Worm (Caenorhabditis elegans) whole organism, late embryonic: ENCODE data around the gene ensh-1.

Source experiments
- K02D7.2 ChIP-seq: sonication (generic microtip); optimal IDR thresholded peaks from 2 replicates; lab custom pipeline; 2017; ENCODE audit warnings: mild to moderate bottlenecking, missing genetic modification characterization, missing compliant biosample characterization
- T23F11.4 ChIP-seq: fragments of 200-800 bp; sonication (Bioruptor generic); optimal IDR thresholded peaks from 2 replicates; lab custom pipeline; 2018; ENCODE audit warnings: mild to moderate bottlenecking, missing genetic modification characterization, missing compliant biosample characterization
- Y22D7AL.16 ChIP-seq: sonication (generic microtip); optimal IDR thresholded peaks from 2 replicates; lab custom pipeline; 2016; ENCODE audit warnings: missing genetic modification characterization, missing compliant biosample characterization
- ahr-1 ChIP-seq: sonication (generic microtip); optimal IDR thresholded peaks from 2 replicates; lab custom pipeline; 2016; ENCODE audit warnings: missing genetic modification characterization, missing compliant biosample characterization
- ceh-14 ChIP-seq: sonication (generic microtip); optimal IDR thresholded peaks from 2 replicates; lab custom pipeline; 2016; ENCODE audit warnings: missing genotype, missing genetic modification characterization, missing compliant biosample characterization
- ceh-18 ChIP-seq: sonication (generic microtip); optimal IDR thresholded peaks from 2 replicates; lab custom pipeline; 2016; ENCODE audit warnings: missing genetic modification characterization, missing compliant biosample characterization
- ceh-2 ChIP-seq: sonication (generic microtip); optimal IDR thresholded peaks from 2 replicates; lab custom pipeline; 2016; ENCODE audit warnings: missing genotype, missing genetic modification characterization, missing compliant biosample characterization
- ceh-22 ChIP-seq: sonication (generic microtip); optimal IDR thresholded peaks from 2 replicates; lab custom pipeline; 2017; ENCODE audit warnings: missing biosample characterization, missing genetic modification characterization
- ceh-34 ChIP-seq: sonication (generic microtip); optimal IDR thresholded peaks from 2 replicates; lab custom pipeline; 2016; ENCODE audit warnings: mild to moderate bottlenecking, missing genetic modification characterization, missing compliant biosample characterization
- ceh-48 ChIP-seq: sonication (generic microtip); optimal IDR thresholded peaks from 2 replicates; lab custom pipeline; 2016; ENCODE audit warnings: missing genetic modification characterization, inconsistent platforms, missing compliant biosample characterization
- che-1 ChIP-seq: sonication (generic microtip); optimal IDR thresholded peaks from 2 replicates; lab custom pipeline; 2016; ENCODE audit warnings: mild to moderate bottlenecking, missing genetic modification characterization, missing compliant biosample characterization
- dmd-4 ChIP-seq: sonication (generic microtip); optimal IDR thresholded peaks from 2 replicates; lab custom pipeline; 2016; ENCODE audit warnings: borderline replicate concordance, missing genetic modification characterization, missing compliant biosample characterization
- dve-1 ChIP-seq: sonication (generic microtip); optimal IDR thresholded peaks from 2 replicates; lab custom pipeline; 2017; ENCODE audit warnings: antibody characterized with exemption, mild to moderate bottlenecking, missing genetic modification characterization, missing compliant biosample characterization
- elt-2 ChIP-seq: sonication (generic microtip); optimal IDR thresholded peaks from 2 replicates; lab custom pipeline; 2016; ENCODE audit warnings: missing genetic modification reagents, missing genetic modification characterization, missing compliant biosample characterization
- eyg-1 ChIP-seq: sonication (generic microtip); optimal IDR thresholded peaks from 2 replicates; lab custom pipeline; 2016; ENCODE audit warnings: missing genotype, missing genetic modification characterization, missing compliant biosample characterization
- gmeb-2 ChIP-seq: sonication (generic microtip); optimal IDR thresholded peaks from 2 replicates; lab custom pipeline; 2016; ENCODE audit warnings: missing genetic modification characterization, inconsistent platforms, missing compliant biosample characterization
- hlh-15 ChIP-seq: sonication (generic microtip); optimal IDR thresholded peaks from 2 replicates; lab custom pipeline; 2016; ENCODE audit warnings: missing genetic modification characterization, missing compliant biosample characterization
- hlh-8 ChIP-seq: sonication (generic microtip); optimal IDR thresholded peaks from 2 replicates; lab custom pipeline; 2016; ENCODE audit warnings: missing genotype, missing genetic modification characterization, missing compliant biosample characterization
- lim-6 ChIP-seq: sonication (generic microtip); optimal IDR thresholded peaks from 2 replicates; lab custom pipeline; 2016; ENCODE audit warnings: missing genetic modification characterization, missing compliant biosample characterization
- mec-3 ChIP-seq: sonication (generic microtip); optimal IDR thresholded peaks from 2 replicates; lab custom pipeline; 2016; ENCODE audit warnings: borderline replicate concordance, missing genetic modification characterization, missing compliant biosample characterization
- nhr-232 ChIP-seq: sonication (generic microtip); optimal IDR thresholded peaks from 2 replicates; lab custom pipeline; 2016; ENCODE audit warnings: missing genetic modification characterization, missing compliant biosample characterization
- odd-2 ChIP-seq: sonication (generic microtip); optimal IDR thresholded peaks from 2 replicates; lab custom pipeline; 2017; ENCODE audit warnings: antibody characterized with exemption, mild to moderate bottlenecking, missing genetic modification characterization, missing compliant biosample characterization
- pha-2 ChIP-seq: sonication (generic microtip); optimal IDR thresholded peaks from 2 replicates; lab custom pipeline; 2017; ENCODE audit warnings: mild to moderate bottlenecking, missing genetic modification characterization, missing compliant biosample characterization
- pha-4 ChIP-seq: fragments of 150-350 bp; optimal IDR thresholded peaks from 2 replicates; lab custom pipeline; 2018; ENCODE audit warnings: missing biosample characterization, missing genetic modification reagents, missing genetic modification characterization
- pqm-1 ChIP-seq: sonication (generic microtip); optimal IDR thresholded peaks from 2 replicates; lab custom pipeline; 2016; ENCODE audit warnings: missing genetic modification characterization, missing compliant biosample characterization
- pros-1 ChIP-seq: fragments of 150-350 bp; optimal IDR thresholded peaks from 2 replicates; lab custom pipeline; 2014; ENCODE audit warnings: missing biosample characterization, missing genetic modification reagents, missing genetic modification characterization
- ref-2 ChIP-seq: sonication (generic microtip); optimal IDR thresholded peaks from 2 replicates; lab custom pipeline; 2016; ENCODE audit warnings: missing genetic modification characterization, missing compliant biosample characterization
- sdc-2 ChIP-seq: sonication (generic microtip); optimal IDR thresholded peaks from 2 replicates; lab custom pipeline; 2016; ENCODE audit warnings: missing genotype, missing genetic modification characterization, missing compliant biosample characterization
- sox-2 ChIP-seq: fragments of 200-800 bp; sonication (Bioruptor generic); IDR thresholded peaks from 2 replicates; pipeline ENCODE4 v1.3.6; 2022; ENCODE audit warnings: missing genetic modification reagents, missing genetic modification characterization, missing compliant biosample characterization
- sox-4 ChIP-seq: sonication (generic microtip); optimal IDR thresholded peaks from 2 replicates; lab custom pipeline; 2017; ENCODE audit warnings: mild to moderate bottlenecking, missing genetic modification characterization, inconsistent platforms, missing compliant biosample characterization
- tbx-7 ChIP-seq: sonication (generic microtip); optimal IDR thresholded peaks from 2 replicates; lab custom pipeline; 2016; ENCODE audit warnings: missing genotype, missing genetic modification characterization, missing compliant biosample characterization
- ttx-3 ChIP-seq: sonication (generic microtip); optimal IDR thresholded peaks from 2 replicates; lab custom pipeline; 2016; ENCODE audit warnings: missing genetic modification reagents, missing genetic modification characterization, missing compliant biosample characterization
- unc-3 ChIP-seq, 2 experiments: fragments of 200-800 bp in 1 of 2; sonication (Bioruptor generic) in 1 of 2; sonication (generic microtip) in 1 of 2; conservative IDR thresholded peaks in 1 of 2; optimal IDR thresholded peaks in 1 of 2; 2 replicates each; pipeline versions ENCODE4 v1.3.6 to Lab custom; 2016 to 2022; ENCODE audit warnings: missing compliant biosample characterization in 2 of 2, missing genetic modification characterization in 2 of 2, missing genetic modification reagents in 1 of 2
- unc-55 ChIP-seq: sonication (generic microtip); optimal IDR thresholded peaks from 2 replicates; lab custom pipeline; 2017; ENCODE audit warnings: missing biosample characterization, missing genetic modification reagents, missing genetic modification characterization
- zip-5 ChIP-seq: sonication (generic microtip); optimal IDR thresholded peaks from 2 replicates; lab custom pipeline; 2016; ENCODE audit warnings: missing genetic modification characterization, missing compliant biosample characterization

The ensh-1 gene

ce11 chrX:8929688-8930087 is 24.5 kb downstream of the ensh-1 start:
- TF ChIP-seq K02D7.2 (tag; lab: Kevin White, UChicago) (no peak), T23F11.4 (GFP tag; lab: Kevin White, UChicago) (no peak), mec-3 (tag; lab: Kevin White, UChicago) (no peak), hlh-8 (tag; lab: Kevin White, UChicago) (no peak), ttx-3 (tag; lab: Kevin White, UChicago) (no peak), odd-2 (no peak), ceh-22 (tag; lab: Kevin White, UChicago) (no peak), ceh-2 (tag; lab: Kevin White, UChicago) (no peak), eyg-1 (tag; lab: Kevin White, UChicago) (no peak), ceh-48 (no peak)
- TF ChIP-seq, all 69 proteins: peak for 0

- TF ChIP-seq gmeb-2 (tag; lab: Kevin White, UChicago) (no peak), eyg-1 (tag; lab: Kevin White, UChicago) (no peak), nhr-232 (tag; lab: Kevin White, UChicago) (no peak), pqm-1 (tag; lab: Kevin White, UChicago) (no peak), sox-4 (tag; lab: Kevin White, UChicago) (no peak), T23F11.4 (GFP tag; lab: Kevin White, UChicago) (no peak), mec-3 (tag; lab: Kevin White, UChicago) (no peak), Y22D7AL.16 (no peak), ahr-1 (no peak), dmd-4 (tag; lab: Kevin White, UChicago) (no peak), unc-55 (GFP tag; lab: Kevin White, UChicago) (no peak), ceh-18 (tag; lab: Kevin White, UChicago) (no peak), ceh-14 (tag; lab: Kevin White, UChicago) (no peak), pros-1 (no peak), lim-6 (tag; lab: Kevin White, UChicago) (no peak), zip-5 (tag; lab: Kevin White, UChicago) (no peak), tbx-7 (tag; lab: Kevin White, UChicago) (no peak)
Measured at ce11 chrX:8930879-8931278, 25.7 kb downstream of the ensh-1 start, which contains the start of gene acs-22. acs-22 (plus strand) TSS chrX:8931179.

ce11 chrX:8931647-8932046 is 26.5 kb downstream of the ensh-1 start:
- TF ChIP-seq sox-2 (GFP tag; lab: Robert Waterston, UW), result no peak
- TF ChIP-seq, all 69 proteins: peak for 0

- TF ChIP-seq elt-2 (peak; percentile 87), hlh-15 (tag; lab: Kevin White, UChicago) (no peak)
Measured at ce11 chrX:8932387-8932786, 27.2 kb downstream of the ensh-1 start.

ce11 chrX:8933508-8933907 is 28.3 kb downstream of the ensh-1 start:
- TF ChIP-seq sdc-2 (no peak), pha-4 (tag; lab: Kevin White, UChicago) (no peak), dmd-4 (tag; lab: Kevin White, UChicago) (no peak), ceh-34 (no peak), pha-2 (no peak), ref-2 (tag; lab: Kevin White, UChicago) (no peak), che-1 (tag; lab: Kevin White, UChicago) (no peak), sox-4 (tag; lab: Kevin White, UChicago) (no peak), ahr-1 (no peak), ceh-2 (tag; lab: Kevin White, UChicago) (no peak), dve-1 (tag; lab: Kevin White, UChicago) (no peak), unc-3 (GFP tag; conservative IDR thresholded peaks at IDR 0.05; lab: Robert Waterston, UW) (no peak), unc-3 (tag; optimal IDR thresholded peaks at IDR 0.05; lab: Kevin White, UChicago) (no peak)
